Fruit fly (Drosophila melanogaster): ENCODE measurements around the gene CG15822.
A peak's percentile ranks its signal among the peaks of the same experiment; 100 is the strongest.

Gene CG15822

dm6 chr3L:2164031-2164537 lies 421 bp upstream of the CG15822 start (continued):
- TF ChIP-seq Scr (GFP tag; IDR thresholded peaks at IDR 0.05; ENCODE audit: partially characterized antibody) (no peak), Sry-δ (GFP tag; optimal IDR thresholded peaks at IDR 0.05) (no peak), croc (GFP tag; conservative IDR thresholded peaks at IDR 0.05) (no peak; the same call in 1 of the 3 replicates), CG11456 (GFP tag; IDR thresholded peaks at IDR 0.05) (no peak), CG1792 (GFP tag; optimal IDR thresholded peaks at IDR 0.05) (no peak), dysf (GFP tag; IDR thresholded peaks at IDR 0.05) (peak; percentile 66; the same call in 2 of the 3 replicates), CG8944 (GFP tag; optimal IDR thresholded peaks at IDR 0.05) (no peak), CG9817 (tag; optimal IDR thresholded peaks at IDR 0.05) (no peak), tup (GFP tag; optimal IDR thresholded peaks at IDR 0.05) (no peak), Hmr (GFP tag; optimal IDR thresholded peaks at IDR 0.05) (no peak), sqz (GFP tag; optimal IDR thresholded peaks at IDR 0.05) (peak; percentile 10), Eip74EF (GFP tag; optimal IDR thresholded peaks at IDR 0.05) (no peak), CG3838 (GFP tag; optimal IDR thresholded peaks at IDR 0.05) (no peak), CG11398 (GFP tag; optimal IDR thresholded peaks at IDR 0.05) (no peak), jing (GFP tag; optimal IDR thresholded peaks at IDR 0.05) (no peak), CG31224 (GFP tag; IDR thresholded peaks at IDR 0.05) (no peak), Lhr (GFP tag; optimal IDR thresholded peaks at IDR 0.05) (no peak), CG15073 (GFP tag; optimal IDR thresholded peaks at IDR 0.05) (no peak), CG33213 (GFP tag; optimal IDR thresholded peaks at IDR 0.05) (no peak), Vsx1 (GFP tag; optimal IDR thresholded peaks at IDR 0.05) (no peak), z (GFP tag; IDR thresholded peaks at IDR 0.05) (no peak), ato (GFP tag; IDR thresholded peaks at IDR 0.05; ENCODE audit: partially characterized antibody) (no peak), gro (GFP tag; optimal IDR thresholded peaks at IDR 0.05) (no peak), CG9797 (GFP tag; optimal IDR thresholded peaks at IDR 0.05) (no peak), sna (GFP tag; IDR thresholded peaks at IDR 0.05; ENCODE audit: partially characterized antibody) (no peak), fd96Cb (tag; optimal IDR thresholded peaks at IDR 0.05) (peak; percentile 76), CG13123 (GFP tag; optimal IDR thresholded peaks at IDR 0.05) (no peak), Jarid2 (GFP tag; optimal IDR thresholded peaks at IDR 0.05) (no peak), CG1603 (tag; optimal IDR thresholded peaks at IDR 0.05) (no peak), onecut (GFP tag; IDR thresholded peaks at IDR 0.05) (no peak), CG34224 (GFP tag; IDR thresholded peaks at IDR 0.05; ENCODE audit: partially characterized antibody) (no peak), mirr (GFP tag; optimal IDR thresholded peaks at IDR 0.05) (no peak), Six4 (GFP tag; optimal IDR thresholded peaks at IDR 0.05) (peak; percentile 32), CG7928 (GFP tag; optimal IDR thresholded peaks at IDR 0.05) (no peak), CG2129 (GFP tag; IDR thresholded peaks at IDR 0.05; ENCODE audit: partially characterized antibody) (no peak), CG2120 (GFP tag; optimal IDR thresholded peaks at IDR 0.05) (no peak), CG10654 (GFP tag; optimal IDR thresholded peaks at IDR 0.05) (peak; percentile 35), Atf6 (GFP tag; IDR thresholded peaks at IDR 0.05) (no peak), CG11695 (GFP tag; IDR thresholded peaks at IDR 0.05) (peak; percentile 55; the same call in 1 of the 3 replicates), nmo (GFP tag; optimal IDR thresholded peaks at IDR 0.05) (peak; percentile 29), CG4424 (GFP tag; optimal IDR thresholded peaks at IDR 0.05) (peak; percentile 13), unpg (GFP tag; optimal IDR thresholded peaks at IDR 0.05) (peak; percentile 6), nerfin-2 (GFP tag; IDR thresholded peaks at IDR 0.05; ENCODE audit: partially characterized antibody) (no peak), CG2678 (tag; optimal IDR thresholded peaks at IDR 0.05) (peak; percentile 7), CG6683 (GFP tag; optimal IDR thresholded peaks at IDR 0.05) (no peak), CG10366 (GFP tag; IDR thresholded peaks at IDR 0.05) (peak; percentile 34; the same call in 1 of the 2 replicates), run (tag; optimal IDR thresholded peaks at IDR 0.05) (no peak), CG6254 (GFP tag; optimal IDR thresholded peaks at IDR 0.05) (no peak), gfzf (GFP tag; optimal IDR thresholded peaks at IDR 0.05) (no peak), B-H2 (GFP tag; optimal IDR thresholded peaks at IDR 0.05) (no peak)

All from whole organism, embryonic.